Worm (Caenorhabditis elegans) whole organism, young adult: ENCODE results near the gene F15A8.1.

Experiments used
- B0019.2 ChIP-seq: fragments of 200-800 bp; sonication (Bioruptor generic); conservative IDR thresholded peaks from 2 replicates; pipeline ENCODE4 v1.3.6; 2022; ENCODE audit warnings: missing genetic modification reagents, missing genetic modification characterization, missing compliant biosample characterization
- B0336.3 ChIP-seq: fragments of 200-800 bp; sonication (Bioruptor generic); IDR thresholded peaks from 2 replicates; pipeline ENCODE4 v1.3.6; 2022; ENCODE audit warnings: missing genetic modification characterization, missing compliant biosample characterization
- F22D6.2 ChIP-seq: sonication (generic microtip); optimal IDR thresholded peaks from 2 replicates; lab custom pipeline; 2016; ENCODE audit warnings: mild to moderate bottlenecking, missing genetic modification characterization, missing compliant biosample characterization
- F23B12.7 ChIP-seq: sonication (generic microtip); optimal IDR thresholded peaks from 2 replicates; lab custom pipeline; 2017; ENCODE audit warnings: missing genetic modification characterization, mild to moderate bottlenecking, missing compliant biosample characterization, antibody characterized with exemption, moderate library complexity; ENCODE audit not compliant: insufficient read depth
- F33H1.4 ChIP-seq: fragments of 200-800 bp; sonication (Bioruptor generic); IDR thresholded peaks from 2 replicates; pipeline ENCODE4 v1.3.6; 2022; ENCODE audit warnings: missing genetic modification reagents, missing genetic modification characterization, missing compliant biosample characterization
- F37B4.10 ChIP-seq: fragments of 200-800 bp; sonication (Bioruptor generic); IDR thresholded peaks from 2 replicates; pipeline ENCODE4 v1.3.6; 2022; ENCODE audit warnings: missing genetic modification characterization, missing compliant biosample characterization
- F39B2.1 ChIP-seq: fragments of 200-800 bp; sonication (Bioruptor generic); IDR thresholded peaks from 2 replicates; pipeline ENCODE4 v1.3.6; 2022; ENCODE audit warnings: missing genetic modification reagents, missing genetic modification characterization, missing compliant biosample characterization
- F57C9.4 ChIP-seq: sonication (generic microtip); optimal IDR thresholded peaks from 2 replicates; lab custom pipeline; 2017; ENCODE audit warnings: mild to moderate bottlenecking, missing genetic modification characterization, missing compliant biosample characterization
- T07F8.4 ChIP-seq: sonication (generic microtip); optimal IDR thresholded peaks from 2 replicates; lab custom pipeline; 2016; ENCODE audit warnings: mild to moderate bottlenecking, missing genetic modification characterization, moderate library complexity, missing compliant biosample characterization
- Y67H2A.10 ChIP-seq: fragments of 200-800 bp; sonication (Bioruptor generic); conservative IDR thresholded peaks from 2 replicates; pipeline ENCODE4 v1.3.6; 2022; ENCODE audit warnings: missing genetic modification reagents, missing genetic modification characterization, missing compliant biosample characterization
- Y79H2A.3 ChIP-seq: fragments of 200-800 bp; sonication (Bioruptor generic); conservative IDR thresholded peaks from 2 replicates; pipeline ENCODE4 v1.3.6; 2022; ENCODE audit warnings: missing genetic modification reagents, missing genetic modification characterization, missing compliant biosample characterization
- Y95B8A.8 ChIP-seq: fragments of 200-800 bp; sonication (Bioruptor generic); IDR thresholded peaks from 2 replicates; pipeline ENCODE4 v1.3.6; 2022; ENCODE audit warnings: missing genetic modification reagents, missing genetic modification characterization, missing compliant biosample characterization
- akir-1 ChIP-seq: fragments of 200-800 bp; sonication (Bioruptor generic); optimal IDR thresholded peaks from 2 replicates; lab custom pipeline; 2018; ENCODE audit warnings: mild to moderate bottlenecking, missing genetic modification characterization, moderate library complexity, missing compliant biosample characterization
- ama-1 ChIP-seq, 3 experiments: fragments of 150-350 bp in 1 of 3; sonication (generic microtip) in 2 of 3; optimal IDR thresholded peaks; 2 replicates each; lab custom pipeline; 2014 to 2018; ENCODE audit warnings: missing biosample characterization in 2 of 3, missing genetic modification characterization in 2 of 3, missing genetic modification reagents in 2 of 3
- aptf-3 ChIP-seq: fragments of 200-800 bp; sonication (Bioruptor generic); IDR thresholded peaks from 2 replicates; pipeline ENCODE4 v1.3.6; 2022; ENCODE audit warnings: missing genetic modification characterization, missing compliant biosample characterization
- attf-3 ChIP-seq: fragments of 200-800 bp; sonication (Bioruptor generic); conservative IDR thresholded peaks from 2 replicates; pipeline ENCODE4 v1.3.6; 2022; ENCODE audit warnings: missing genetic modification reagents, missing genetic modification characterization, missing compliant biosample characterization
- cebp-1 ChIP-seq, 2 experiments: fragments of 200-800 bp in 1 of 2; sonication (Bioruptor generic) in 1 of 2; sonication (generic microtip) in 1 of 2; IDR thresholded peaks in 1 of 2; optimal IDR thresholded peaks in 1 of 2; 2 replicates each; pipeline versions ENCODE4 v1.3.6 to Lab custom; 2017 to 2022; ENCODE audit warnings: missing compliant biosample characterization in 2 of 2, missing genetic modification characterization in 2 of 2, mild to moderate bottlenecking in 1 of 2, missing genetic modification reagents in 1 of 2, moderate library complexity in 1 of 2
- ceh-79 ChIP-seq: sonication (generic microtip); optimal IDR thresholded peaks from 2 replicates; lab custom pipeline; 2017; ENCODE audit warnings: mild to moderate bottlenecking, missing genetic modification characterization, missing compliant biosample characterization
- die-1 ChIP-seq: sonication (generic microtip); optimal IDR thresholded peaks from 2 replicates; lab custom pipeline; 2016; ENCODE audit warnings: missing genotype, mild to moderate bottlenecking, missing genetic modification characterization, missing compliant biosample characterization
- dpff-1 ChIP-seq: sonication (generic microtip); optimal IDR thresholded peaks from 2 replicates; lab custom pipeline; 2017; ENCODE audit warnings: mild to moderate bottlenecking, missing genetic modification characterization, missing compliant biosample characterization
- efl-1 ChIP-seq: fragments of 150-350 bp; optimal IDR thresholded peaks from 2 replicates; lab custom pipeline; 2014; ENCODE audit warnings: missing biosample characterization, missing genetic modification reagents, missing genetic modification characterization
- egl-44 ChIP-seq: fragments of 200-800 bp; sonication (Bioruptor generic); IDR thresholded peaks from 2 replicates; pipeline ENCODE4 v1.3.6; 2022; ENCODE audit warnings: missing genetic modification reagents, missing genetic modification characterization, missing compliant biosample characterization
- ekl-4 ChIP-seq: fragments of 200-800 bp; sonication (Bioruptor generic); IDR thresholded peaks from 2 replicates; pipeline ENCODE4 v1.3.6; 2022; ENCODE audit warnings: missing genetic modification reagents, missing genetic modification characterization, missing compliant biosample characterization
- gei-17 ChIP-seq: fragments of 200-800 bp; sonication (Bioruptor generic); optimal IDR thresholded peaks from 2 replicates; lab custom pipeline; 2018; ENCODE audit warnings: mild to moderate bottlenecking, missing genetic modification characterization, missing compliant biosample characterization
- hlh-12 ChIP-seq: sonication (generic microtip); optimal IDR thresholded peaks from 2 replicates; lab custom pipeline; 2016; ENCODE audit warnings: missing genetic modification characterization, missing compliant biosample characterization
- hmg-1.2 ChIP-seq: fragments of 200-800 bp; sonication (Bioruptor generic); IDR thresholded peaks from 2 replicates; pipeline ENCODE4 v1.3.6; 2022; ENCODE audit warnings: missing genetic modification reagents, missing genetic modification characterization, missing compliant biosample characterization
- hmg-20 ChIP-seq: fragments of 200-800 bp; sonication (Bioruptor generic); IDR thresholded peaks from 2 replicates; pipeline ENCODE4 v1.3.6; 2022; ENCODE audit warnings: missing genetic modification reagents, missing genetic modification characterization, missing compliant biosample characterization
- hrde-1 ChIP-seq: sonication (generic microtip); optimal IDR thresholded peaks from 2 replicates; lab custom pipeline; 2016; ENCODE audit warnings: missing genetic modification characterization, mild to moderate bottlenecking, missing compliant biosample characterization, moderate library complexity, missing genotype, missing genetic modification reagents, borderline replicate concordance
- lin-35 ChIP-seq, 3 experiments: fragments of 150-350 bp in 2 of 3; sonication (generic microtip) in 1 of 3; optimal IDR thresholded peaks; 2 replicates each; lab custom pipeline; 2014 to 2018; ENCODE audit warnings: missing biosample characterization in 3 of 3, missing genetic modification characterization in 3 of 3, missing genetic modification reagents in 3 of 3
- lir-1 ChIP-seq: fragments of 200-800 bp; sonication (Bioruptor generic); conservative IDR thresholded peaks from 2 replicates; pipeline ENCODE4 v1.3.6; 2022; ENCODE audit warnings: missing genetic modification reagents, missing genetic modification characterization, missing compliant biosample characterization
- madf-6 ChIP-seq: fragments of 200-800 bp; sonication (Bioruptor generic); IDR thresholded peaks from 2 replicates; pipeline ENCODE4 v1.3.6; 2022; ENCODE audit warnings: missing genetic modification reagents, missing genetic modification characterization, missing compliant biosample characterization
- mxl-1 ChIP-seq: sonication (generic microtip); optimal IDR thresholded peaks from 2 replicates; lab custom pipeline; 2016; ENCODE audit warnings: missing genetic modification characterization, missing compliant biosample characterization
- nfyb-1 ChIP-seq: fragments of 200-800 bp; sonication (Bioruptor generic); IDR thresholded peaks from 2 replicates; pipeline ENCODE4 v1.3.6; 2022; ENCODE audit warnings: missing genetic modification reagents, missing genetic modification characterization, missing compliant biosample characterization
- pbrm-1 ChIP-seq: fragments of 200-800 bp; sonication (Bioruptor generic); IDR thresholded peaks from 2 replicates; pipeline ENCODE4 v1.3.6; 2022; ENCODE audit warnings: missing genetic modification reagents, missing genetic modification characterization, missing compliant biosample characterization
- pha-4 ChIP-seq: fragments of 150-350 bp; sonication (generic microtip); optimal IDR thresholded peaks from 2 replicates; lab custom pipeline; 2014; ENCODE audit warnings: missing biosample characterization, missing genetic modification reagents, missing genetic modification characterization
- rec-8 ChIP-seq, 2 experiments: sonication (generic microtip); optimal IDR thresholded peaks; 2 replicates each; lab custom pipeline; 2016; ENCODE audit warnings: mild to moderate bottlenecking in 2 of 2, missing genetic modification characterization in 2 of 2, missing genetic modification reagents in 2 of 2, missing genotype in 2 of 2, missing biosample characterization in 1 of 2, missing compliant biosample characterization in 1 of 2, moderate library complexity in 1 of 2
- sdz-38 ChIP-seq: sonication (generic microtip); optimal IDR thresholded peaks from 2 replicates; lab custom pipeline; 2016; ENCODE audit warnings: missing genotype, missing genetic modification characterization, missing compliant biosample characterization
- snpc-1.1 ChIP-seq: sonication (generic microtip); optimal IDR thresholded peaks from 2 replicates; lab custom pipeline; 2017; ENCODE audit warnings: missing genetic modification characterization, mild to moderate bottlenecking, missing compliant biosample characterization, antibody characterized with exemption, moderate library complexity, missing genotype, missing genetic modification reagents; ENCODE audit not compliant: insufficient read depth
- snpc-4 ChIP-seq, 5 experiments: fragments of 150-350 bp in 1 of 5; sonication (generic microtip) in 4 of 5; optimal IDR thresholded peaks; 2 replicates each; lab custom pipeline; 2014 to 2018; ENCODE audit warnings: missing genetic modification characterization in 5 of 5, missing biosample characterization in 3 of 5, antibody characterized with exemption in 2 of 5, mild to moderate bottlenecking in 2 of 5, missing compliant biosample characterization in 2 of 5, missing genotype in 2 of 5, moderate library complexity in 2 of 5, missing genetic modification reagents in 1 of 5
- sptf-2 ChIP-seq: fragments of 200-800 bp; sonication (Bioruptor generic); optimal IDR thresholded peaks from 2 replicates; lab custom pipeline; 2018; ENCODE audit warnings: mild to moderate bottlenecking, missing genetic modification characterization, missing compliant biosample characterization
- tbx-9 ChIP-seq: sonication (generic microtip); optimal IDR thresholded peaks from 2 replicates; lab custom pipeline; 2016; ENCODE audit warnings: borderline replicate concordance, missing genetic modification characterization, inconsistent platforms, missing compliant biosample characterization
- unc-62 ChIP-seq: fragments of 150-350 bp; optimal IDR thresholded peaks from 2 replicates; lab custom pipeline; 2014; ENCODE audit warnings: missing biosample characterization, missing genetic modification reagents, missing genetic modification characterization
- xnd-1 ChIP-seq: sonication (generic microtip); optimal IDR thresholded peaks from 2 replicates; lab custom pipeline; 2016; ENCODE audit warnings: missing genotype, missing genetic modification reagents, missing genetic modification characterization, missing compliant biosample characterization
- ztf-22 ChIP-seq: fragments of 200-800 bp; sonication (Bioruptor generic); optimal IDR thresholded peaks from 2 replicates; lab custom pipeline; 2018; ENCODE audit warnings: mild to moderate bottlenecking, missing genetic modification characterization, moderate library complexity, missing compliant biosample characterization
- ztf-28 ChIP-seq: fragments of 200-800 bp; sonication (Bioruptor generic); IDR thresholded peaks from 2 replicates; pipeline ENCODE4 v1.3.6; 2022; ENCODE audit warnings: missing genetic modification reagents, missing genetic modification characterization, missing compliant biosample characterization
- ztf-6 ChIP-seq: fragments of 200-800 bp; sonication (Bioruptor generic); IDR thresholded peaks from 2 replicates; pipeline ENCODE4 v1.3.6; 2022; ENCODE audit warnings: missing genetic modification reagents, missing genetic modification characterization, missing compliant biosample characterization

Gene F15A8.1

DNA sequence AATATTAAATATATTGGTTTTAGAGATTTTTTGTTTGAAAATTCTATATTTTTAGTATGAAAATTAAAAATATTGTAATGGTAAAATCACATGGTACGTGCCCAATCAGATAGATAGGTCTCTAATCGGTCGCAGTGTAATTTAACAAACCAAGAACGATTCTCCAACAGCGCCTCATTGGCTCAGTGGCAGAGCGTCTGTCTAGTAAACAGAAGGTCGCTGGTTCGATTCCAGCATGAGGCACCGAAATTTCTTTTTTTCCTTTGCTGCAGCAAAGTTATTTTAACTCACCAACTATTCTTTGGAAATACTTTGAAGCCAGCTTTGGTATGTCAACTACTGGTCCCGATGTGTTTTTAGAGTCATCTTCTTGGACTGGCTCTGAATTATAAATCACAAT, 4.1 kb downstream of the F15A8.1 start (continued):
- TF ChIP-seq sdz-38 (tag; lab: Kevin White, UChicago) (no peak), F23B12.7 (tag; lab: Kevin White, UChicago) (peak; percentile 13), Y79H2A.3 (GFP tag; lab: Robert Waterston, UW) (no peak), hmg-1.2 (GFP tag; lab: Robert Waterston, UW) (peak; percentile 77), nfyb-1 (GFP tag; lab: Robert Waterston, UW) (peak; percentile 43; the same call in 1 of the 2 replicates), F37B4.10 (GFP tag; lab: Robert Waterston, UW) (no peak), ceh-79 (peak; percentile 25), F22D6.2 (tag; lab: Kevin White, UChicago) (no peak), pbrm-1 (peak; percentile 81), B0019.2 (GFP tag; lab: Robert Waterston, UW) (no peak), ekl-4 (GFP tag; lab: Robert Waterston, UW) (0 out of 2 replicates have a peak, but pooled peaks have one; percentile 58), Y95B8A.8 (GFP tag; lab: Robert Waterston, UW) (0 out of 2 replicates have a peak, but pooled peaks have one; percentile 19), F33H1.4 (GFP tag; lab: Robert Waterston, UW) (no peak), Y67H2A.10 (GFP tag; lab: Robert Waterston, UW) (no peak), sptf-2 (no peak), F39B2.1 (GFP tag; lab: Robert Waterston, UW) (no peak), ztf-28 (GFP tag; lab: Robert Waterston, UW) (no peak; the same call in 1 of the 2 replicates), madf-6 (GFP tag; lab: Robert Waterston, UW) (no peak), ztf-6 (no peak), pha-4 (no peak), mxl-1 (tag; lab: Kevin White, UChicago) (no peak), hmg-20 (GFP tag; lab: Robert Waterston, UW) (peak; percentile 61; the same call in 1 of the 2 replicates), tbx-9 (tag; lab: Kevin White, UChicago) (no peak), aptf-3 (GFP tag; lab: Robert Waterston, UW) (no peak), T07F8.4 (tag; lab: Kevin White, UChicago) (peak; percentile 30), xnd-1 (tag; lab: Kevin White, UChicago) (no peak), F57C9.4 (no peak), snpc-1.1 (peak; percentile 62), hrde-1 (tag; lab: Kevin White, UChicago) (no peak), dpff-1 (peak; percentile 2), cebp-1 (GFP tag; IDR thresholded peaks at IDR 0.05; lab: Robert Waterston, UW) (0 out of 2 replicates have a peak, but pooled peaks have one; percentile 13), cebp-1 (tag; optimal IDR thresholded peaks at IDR 0.05; lab: Kevin White, UChicago) (peak; percentile 58), snpc-4 (GFP tag; optimal IDR thresholded peaks at IDR 0.05; lab: Kevin White, UChicago) (peak; percentile 59), snpc-4 (tag; optimal IDR thresholded peaks at IDR 0.05; lab: Kevin White, UChicago) (peak in 3 of 4 experiments; percentile 23 to 81 (median 68)), ama-1 (optimal IDR thresholded peaks at IDR 0.05; lab: Kevin White, UChicago) (no peak), ama-1 (GFP tag; optimal IDR thresholded peaks at IDR 0.05; lab: Kevin White, UChicago) (peak; percentile 30 to 57), attf-3 (GFP tag; lab: Robert Waterston, UW) (no peak), lir-1 (GFP tag; lab: Robert Waterston, UW) (0 out of 2 replicates have a peak, but pooled peaks have one; percentile 19), akir-1 (GFP tag; lab: Kevin White, UChicago) (no peak), ztf-22 (GFP tag; lab: Kevin White, UChicago) (no peak), efl-1 (GFP tag; lab: Kevin White, UChicago) (no peak), die-1 (tag; lab: Kevin White, UChicago) (peak; percentile 85), rec-8 (tag; optimal IDR thresholded peaks at IDR 0.05; lab: Kevin White, UChicago) (peak in 1 of 2 experiments; percentile 64), unc-62 (GFP tag; lab: Kevin White, UChicago) (no peak), egl-44 (GFP tag; lab: Robert Waterston, UW) (0 out of 2 replicates have a peak, but pooled peaks have one; percentile 34), hlh-12 (tag; lab: Kevin White, UChicago) (peak; percentile 39), lin-35 (GFP tag; optimal IDR thresholded peaks at IDR 0.05; lab: Kevin White, UChicago) (peak in 1 of 3 experiments; percentile 20), B0336.3 (GFP tag; lab: Robert Waterston, UW) (no peak), gei-17 (GFP tag; lab: Kevin White, UChicago) (no peak)
